Worm (Caenorhabditis elegans): ENCODE results near the gene cnb-1.

DNA sequence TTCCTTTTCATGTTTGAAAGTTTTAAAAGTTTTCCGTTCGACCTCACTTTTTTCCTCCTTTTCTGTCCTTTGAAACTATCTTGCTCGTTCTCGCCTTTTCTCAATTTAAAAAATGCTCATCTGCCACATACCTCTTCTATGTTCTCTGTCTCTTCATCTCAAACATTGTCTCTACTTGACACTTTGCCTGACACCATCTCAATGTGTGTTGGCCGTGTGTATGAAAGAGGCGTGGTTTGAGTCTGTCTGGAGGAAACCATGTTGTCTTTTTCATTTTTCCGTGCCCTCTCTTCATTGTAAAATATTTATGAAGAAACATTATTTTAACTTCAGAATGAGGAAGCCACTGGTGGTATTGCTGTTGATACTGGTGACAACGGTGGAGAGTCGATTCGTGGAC, 31.7 kb downstream of the cnb-1 start, which contains the start of gene K03B8.6:
- TF ChIP-seq ceh-45 (GFP tag; IDR thresholded peaks at IDR 0.05) (no peak), lin-11 (tag; optimal IDR thresholded peaks at IDR 0.05) (no peak), sox-4 (tag; optimal IDR thresholded peaks at IDR 0.05) (no peak)

All from whole organism, late embryonic.